Worm (Caenorhabditis elegans): ENCODE measurements around the gene pcyt-1.

DNA sequence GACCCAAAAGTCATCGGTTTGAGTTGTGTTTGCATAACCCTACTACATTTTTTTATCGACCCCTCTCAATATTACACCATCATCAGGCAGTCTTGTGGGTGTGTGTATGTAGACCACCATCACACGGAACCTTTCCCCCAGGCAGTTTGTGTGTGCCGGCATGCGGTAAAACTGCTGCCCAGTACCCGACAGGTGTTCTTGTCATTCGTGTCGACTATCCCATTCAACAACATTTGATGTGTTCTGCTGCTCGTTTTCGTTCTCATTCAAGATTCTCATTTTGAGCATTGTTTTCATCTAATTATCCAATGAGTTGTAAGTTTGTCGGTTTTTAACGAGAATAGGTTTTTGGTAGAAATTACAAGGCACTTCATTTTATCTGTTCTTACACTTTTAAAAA, 49.6 kb upstream of the pcyt-1 start:
- no peak for TF ChIP-seq sea-2 (GFP tag; optimal IDR thresholded peaks at IDR 0.05)
- no peak for TF ChIP-seq ceh-9 (tag; optimal IDR thresholded peaks at IDR 0.05)
- TF ChIP-seq nfya-1 (tag; optimal IDR thresholded peaks at IDR 0.05; ENCODE audit: insufficient read depth), result no peak
- no peak for TF ChIP-seq unc-62 (GFP tag; optimal IDR thresholded peaks at IDR 0.05)
- no peak for TF ChIP-seq fos-1 (tag; optimal IDR thresholded peaks at IDR 0.05)
- TF ChIP-seq elt-3 (tag; optimal IDR thresholded peaks at IDR 0.05), result no peak
- peak; percentile 14 for TF ChIP-seq lin-39 (tag; optimal IDR thresholded peaks at IDR 0.05)
- TF ChIP-seq mdl-1 (tag; optimal IDR thresholded peaks at IDR 0.05), result no peak
- TF ChIP-seq aly-2 (tag; optimal IDR thresholded peaks at IDR 0.05), result no peak
- TF ChIP-seq nhr-25 (tag; optimal IDR thresholded peaks at IDR 0.05), result no peak
